Worm (Caenorhabditis elegans): Measurements from ENCODE around the gene H32C10.1.

DNA sequence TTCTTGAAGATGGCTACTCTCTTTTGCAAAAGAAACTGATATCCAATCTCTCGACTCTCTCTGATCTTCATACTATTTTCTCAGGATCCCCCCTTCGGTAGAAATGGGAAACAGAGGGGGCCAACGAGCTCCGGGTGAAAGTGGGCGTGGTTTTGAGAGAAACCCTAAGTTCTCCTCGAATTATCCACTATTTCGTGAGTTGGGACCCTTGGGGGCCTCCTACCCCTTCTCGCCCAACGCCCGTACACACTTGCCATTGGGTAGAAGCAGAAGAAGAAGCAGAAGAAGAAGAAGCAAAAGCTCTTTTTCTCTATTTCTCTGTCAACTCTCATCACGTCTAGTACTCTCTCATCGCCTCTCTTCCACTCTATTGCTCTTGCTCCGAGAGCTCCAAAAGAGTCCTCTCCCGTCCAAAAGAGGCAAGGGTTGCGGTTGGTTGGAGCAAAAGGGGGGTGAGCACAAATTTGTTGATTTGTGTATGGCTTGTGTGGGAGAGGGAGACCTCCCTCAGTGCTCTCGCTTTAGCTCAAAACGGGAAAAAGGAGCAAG, 39.9 kb downstream of the H32C10.1 start:
- TF ChIP-seq hsf-1 (GFP tag; IDR thresholded peaks at IDR 0.05) (no peak), F49E8.2 (tag; optimal IDR thresholded peaks at IDR 0.05; ENCODE audit: insufficient read depth) (no peak), unc-62 (GFP tag; optimal IDR thresholded peaks at IDR 0.05) (no peak), pha-4 (tag; optimal IDR thresholded peaks at IDR 0.05) (no peak), ama-1 (optimal IDR thresholded peaks at IDR 0.05) (no peak), ama-1 (GFP tag; optimal IDR thresholded peaks at IDR 0.05) (no peak), mes-4 (tag; optimal IDR thresholded peaks at IDR 0.05) (no peak), attf-3 (GFP tag; conservative IDR thresholded peaks at IDR 0.05) (no peak)

Data from whole organism, young adult.